Fruit fly (Drosophila melanogaster): ENCODE results near the gene CG32278.

CG32278 gene

DNA sequence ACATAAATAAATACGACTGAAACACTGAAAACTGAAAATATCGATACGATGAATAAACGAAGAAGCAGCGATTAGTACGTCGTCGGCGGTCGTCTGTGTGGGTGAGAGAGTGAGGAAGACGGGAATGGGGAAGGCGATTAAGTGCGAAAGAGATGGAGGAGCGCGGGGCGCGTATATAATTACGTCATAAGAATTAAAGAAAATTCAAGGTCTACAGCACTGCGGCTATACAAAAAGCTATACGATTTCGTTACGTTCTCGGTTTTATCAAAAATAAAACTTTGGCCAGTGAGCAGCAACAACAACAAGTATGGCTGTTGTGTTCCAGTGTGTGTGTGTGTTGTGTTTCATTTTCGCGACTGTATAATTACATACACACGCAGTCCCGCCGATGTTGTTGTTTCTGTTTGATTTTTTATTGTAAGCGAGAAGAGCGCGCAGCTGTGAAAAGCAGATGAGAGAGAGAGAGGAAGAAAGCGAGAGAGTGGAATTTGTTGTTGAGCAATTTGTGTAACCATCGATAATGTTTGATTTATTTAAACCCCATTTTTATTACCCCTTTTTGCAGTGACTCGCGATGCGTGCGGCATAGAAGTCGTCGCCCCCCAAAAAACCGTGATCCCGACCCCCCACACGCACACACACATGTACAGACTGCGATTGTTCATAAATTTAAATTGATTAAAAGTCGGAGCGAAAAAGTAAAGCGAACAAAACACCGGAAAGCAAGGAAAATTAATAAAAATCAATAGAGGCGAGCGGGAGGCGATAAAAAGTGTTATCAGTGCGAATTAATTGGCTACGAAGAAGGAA, 19.8 kb upstream of the CG32278 start:
- peak; percentile 60 for TF ChIP-seq noc (tag; optimal IDR thresholded peaks at IDR 0.05)

DNA sequence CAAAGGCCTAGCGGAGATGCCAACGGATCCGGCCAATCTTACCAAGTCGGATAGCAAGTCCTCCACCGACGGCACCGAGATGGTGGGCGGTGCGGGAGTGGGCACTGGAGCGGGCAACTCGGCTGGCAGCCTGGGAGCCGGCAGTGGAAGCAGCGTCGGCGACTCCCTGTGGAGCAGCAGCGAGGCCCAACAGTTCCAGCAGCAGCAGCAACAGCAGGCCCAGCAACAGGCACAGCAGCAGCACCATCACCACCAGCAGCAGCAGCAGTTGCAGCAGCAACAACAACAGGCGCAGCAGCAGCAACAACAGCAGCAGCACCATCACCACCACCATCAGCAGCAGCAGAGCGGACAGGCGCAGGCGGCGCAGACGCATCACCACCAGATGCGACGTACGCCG, 18.7 kb upstream of the CG32278 start:
- TF ChIP-seq noc (tag; optimal IDR thresholded peaks at IDR 0.05) = no peak

- TF ChIP-seq noc (tag; optimal IDR thresholded peaks at IDR 0.05) = no peak
These were observed 11.4 kb upstream of the CG32278 start for dm6 chr3L:3157651-3158050.

dm6 chr3L:3159309-3160194, 9.5 kb upstream of the CG32278 start, which contains the start of the genes ND-30 and CG15812:
ND-30 (minus strand) TSS chr3L:3159578.
CG15812 (plus strand) TSS chr3L:3159991.
- no peak for TF ChIP-seq noc (tag; optimal IDR thresholded peaks at IDR 0.05)

- TF ChIP-seq noc (tag; optimal IDR thresholded peaks at IDR 0.05) = no peak
These were observed 7.1 kb upstream of the CG32278 start, which contains the start of gene rasp for dm6 chr3L:3161968-3162367. rasp (plus strand) TSS chr3L:3162180.

DNA sequence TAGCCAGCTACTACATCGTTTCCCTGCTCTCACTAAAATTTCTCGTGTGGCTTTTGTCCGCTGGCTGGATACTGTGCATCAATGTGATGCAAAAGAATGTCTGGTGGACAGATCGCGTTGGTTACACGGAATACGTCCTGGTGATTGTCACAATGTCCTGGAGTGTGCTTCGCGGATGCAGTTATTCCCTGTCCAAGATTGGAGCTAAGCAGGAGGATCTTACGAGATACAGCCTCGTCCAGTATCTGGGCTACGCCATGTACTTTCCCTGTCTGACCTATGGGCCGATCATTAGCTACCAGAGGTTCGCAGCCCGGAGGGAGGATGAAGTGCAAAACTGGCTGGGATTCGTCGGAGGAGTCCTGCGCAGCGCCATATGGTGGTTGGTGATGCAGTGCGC, 6.5 kb upstream of the CG32278 start:
- TF ChIP-seq noc (tag; optimal IDR thresholded peaks at IDR 0.05) = no peak

- TF ChIP-seq noc (tag; optimal IDR thresholded peaks at IDR 0.05) = peak; percentile 36
These were observed 4.1 kb upstream of the CG32278 start, which contains the start of gene CG32280 for dm6 chr3L:3164951-3165350. CG32280 (plus strand) TSS chr3L:3165181.

- TF ChIP-seq noc (tag; optimal IDR thresholded peaks at IDR 0.05) = no peak
These were observed 3.7 kb upstream of the CG32278 start for dm6 chr3L:3165399-3165798.

DNA sequence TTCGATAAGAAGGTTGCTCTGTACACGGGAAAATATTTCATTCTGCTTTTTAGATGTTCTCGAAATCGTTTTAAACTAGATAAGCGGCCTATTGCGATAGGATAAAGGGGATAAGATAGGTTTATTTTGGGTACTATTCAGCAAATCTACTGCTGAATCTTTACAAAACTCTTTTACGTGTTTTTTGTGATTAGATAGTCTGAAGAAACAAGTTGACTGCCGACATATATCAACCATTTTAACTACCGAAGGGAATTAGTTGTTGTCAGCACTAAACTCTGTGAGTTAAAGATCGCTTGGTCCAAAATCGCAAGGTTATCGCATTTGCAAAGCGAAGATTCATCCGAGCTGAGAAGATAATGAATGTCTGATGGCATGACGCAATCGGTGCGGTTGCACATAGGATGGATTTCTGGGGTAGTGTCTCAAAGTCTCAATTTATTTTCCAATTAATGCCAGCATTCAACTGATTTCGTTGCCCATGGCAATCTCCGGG, 2.8 kb upstream of the CG32278 start, which contains the start of gene Asciz:
Asciz (minus strand) TSS at position 51 of the 496 bp plus-strand sequence.
- TF ChIP-seq noc (tag; optimal IDR thresholded peaks at IDR 0.05) = no peak

- no peak for TF ChIP-seq noc (tag; optimal IDR thresholded peaks at IDR 0.05)
These were observed 3.4 kb downstream of the CG32278 start, which contains the start of gene CG14963 for dm6 chr3L:3172445-3172844. CG14963 (minus strand) TSS chr3L:3172545.

dm6 chr3L:3177872-3178271, 8.8 kb downstream of the CG32278 start:
- no peak for TF ChIP-seq noc (tag; optimal IDR thresholded peaks at IDR 0.05)

dm6 chr3L:3178530-3179096, 9.5 kb downstream of the CG32278 start, which contains the start of the genes MnM and Girdin:
MnM (minus strand) TSS chr3L:3178580.
Girdin (plus strand) TSS chr3L:3178930.
- no peak for TF ChIP-seq noc (tag; optimal IDR thresholded peaks at IDR 0.05)

DNA sequence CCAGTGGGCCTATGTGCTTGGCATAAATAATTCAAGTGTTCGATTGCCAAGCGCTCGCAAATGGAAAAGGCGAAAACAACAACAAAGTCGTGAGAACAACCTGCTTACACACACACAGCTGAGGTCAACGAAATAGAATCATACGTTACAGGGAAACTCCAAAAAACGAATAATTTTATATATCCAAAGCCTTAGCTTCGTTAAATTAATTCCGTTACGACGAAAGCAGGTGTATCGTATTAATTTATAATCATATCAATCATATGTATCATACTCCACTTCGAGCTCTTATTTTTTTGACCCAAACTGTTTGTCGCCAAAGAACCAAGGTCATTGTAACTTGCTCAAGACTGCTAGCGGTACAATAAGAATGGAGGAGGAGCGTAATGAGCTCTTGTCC, 10.4 kb downstream of the CG32278 start:
- peak; percentile 84 for TF ChIP-seq noc (tag; optimal IDR thresholded peaks at IDR 0.05)

DNA sequence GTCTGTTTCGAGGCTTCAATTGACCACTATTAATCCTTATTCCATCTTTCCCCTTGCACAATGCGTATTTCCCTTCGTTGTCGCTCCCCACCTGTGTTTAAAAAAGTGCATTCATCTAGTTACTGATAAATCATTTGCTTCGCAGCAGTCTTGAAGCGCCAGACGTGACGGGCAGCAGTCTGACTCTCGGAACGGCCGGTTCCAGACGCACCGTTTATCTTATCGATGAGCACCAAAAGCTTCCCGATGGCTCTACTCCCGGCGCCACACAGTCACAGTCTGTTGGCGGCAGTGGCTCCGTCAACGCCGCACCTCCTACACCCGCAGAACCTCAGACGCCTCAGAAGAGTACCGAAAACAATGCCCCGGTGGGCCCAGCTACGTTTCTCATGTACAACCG, 15.0 kb downstream of the CG32278 start, which contains the start of gene CG42494:
CG42494 (plus strand) TSS at position 301 of the 400 bp plus-strand sequence.
- TF ChIP-seq noc (tag; optimal IDR thresholded peaks at IDR 0.05) = no peak

DNA sequence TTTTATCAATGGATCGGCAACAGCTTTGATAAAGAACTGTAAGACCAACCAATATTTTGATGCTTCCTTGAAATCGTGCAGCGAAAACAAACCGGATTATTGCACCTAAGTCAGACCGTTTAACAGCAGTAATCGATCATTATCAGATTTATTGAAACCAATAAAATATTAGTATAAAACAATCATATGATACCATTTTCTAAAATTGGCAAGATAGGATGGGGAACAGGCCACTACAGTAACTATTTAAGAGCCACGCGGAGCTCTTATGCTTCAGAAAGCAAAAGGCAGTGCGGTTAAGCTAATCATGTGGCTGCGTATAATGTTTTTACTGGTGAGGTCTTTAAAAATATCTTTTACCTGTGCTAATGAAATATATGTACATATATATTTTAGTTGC, 17.3 kb downstream of the CG32278 start, which contains the start of gene CG32284:
CG32284 (plus strand) TSS at position 301 of the 400 bp plus-strand sequence.
- no peak for TF ChIP-seq noc (tag; optimal IDR thresholded peaks at IDR 0.05)
